Fruit fly (Drosophila melanogaster): ENCODE results near the gene COX6AL2.

Gene COX6AL2

dm6 chr3L:18898086-18898470 lies 15.9 kb downstream of the COX6AL2 start, which contains the start of gene CG3902 (continued):
- TF ChIP-seq cato (GFP tag; optimal IDR thresholded peaks at IDR 0.05; ENCODE audit: borderline replicate concordance) = no peak
- TF ChIP-seq H2.0 (GFP tag; IDR thresholded peaks at IDR 0.05) = no peak
- peak; percentile 65 for TF ChIP-seq lab (GFP tag; optimal IDR thresholded peaks at IDR 0.05)
- no peak for TF ChIP-seq CG6654 (GFP tag; optimal IDR thresholded peaks at IDR 0.05)
- TF ChIP-seq CG12071 (GFP tag; optimal IDR thresholded peaks at IDR 0.05) = peak; percentile 37
- TF ChIP-seq CG3995 (GFP tag; optimal IDR thresholded peaks at IDR 0.05) = no peak
- TF ChIP-seq Blimp-1 (GFP tag; optimal IDR thresholded peaks at IDR 0.05) = no peak
- TF ChIP-seq CG6791 (GFP tag; IDR thresholded peaks at IDR 0.05; ENCODE audit: partially characterized antibody) = peak; percentile 28; the same call in 1 of the 3 replicates
- TF ChIP-seq gce (GFP tag; IDR thresholded peaks at IDR 0.05) = no peak; the same call in 2 of the 3 replicates
- TF ChIP-seq dan (GFP tag; IDR thresholded peaks at IDR 0.05) = no peak
- TF ChIP-seq Meics (GFP tag; optimal IDR thresholded peaks at IDR 0.05) = peak; percentile 46
- no peak for TF ChIP-seq nmo (GFP tag; optimal IDR thresholded peaks at IDR 0.05)
- TF ChIP-seq Atf3 (GFP tag; optimal IDR thresholded peaks at IDR 0.05) = no peak
- TF ChIP-seq sqz (GFP tag; optimal IDR thresholded peaks at IDR 0.05) = no peak
- TF ChIP-seq CG16779 (GFP tag; IDR thresholded peaks at IDR 0.05) = no peak
- no peak for TF ChIP-seq D19A (tag; optimal IDR thresholded peaks at IDR 0.05)
- TF ChIP-seq CG7963 (GFP tag; IDR thresholded peaks at IDR 0.05; ENCODE audit: partially characterized antibody) = peak; percentile 49; the same call in 1 of the 3 replicates
- peak; percentile 92 for TF ChIP-seq Med (GFP tag)
- no peak for TF ChIP-seq CG2199 (GFP tag; IDR thresholded peaks at IDR 0.05)
- TF ChIP-seq exex (tag; optimal IDR thresholded peaks at IDR 0.05) = no peak
- no peak for TF ChIP-seq HLH3B (GFP tag; IDR thresholded peaks at IDR 0.05)
- TF ChIP-seq CG13894 (tag; optimal IDR thresholded peaks at IDR 0.05) = peak; percentile 10
- no peak for TF ChIP-seq TFAM (GFP tag; optimal IDR thresholded peaks at IDR 0.05)
- TF ChIP-seq Hand (GFP tag; optimal IDR thresholded peaks at IDR 0.05) = peak; percentile 49
- TF ChIP-seq wor (GFP tag; IDR thresholded peaks at IDR 0.05) = no peak
- no peak for TF ChIP-seq CG2875 (GFP tag; optimal IDR thresholded peaks at IDR 0.05)
- TF ChIP-seq CG5245 (GFP tag; optimal IDR thresholded peaks at IDR 0.05) = no peak
- no peak for TF ChIP-seq CG11560 (tag; IDR thresholded peaks at IDR 0.05)
- no peak for TF ChIP-seq CG8281 (tag; optimal IDR thresholded peaks at IDR 0.05)
- no peak for TF ChIP-seq CG7556 (GFP tag; optimal IDR thresholded peaks at IDR 0.05)
- TF ChIP-seq unc-4 (GFP tag; IDR thresholded peaks at IDR 0.05; ENCODE audit: partially characterized antibody) = no peak
- no peak for TF ChIP-seq CG6813 (GFP tag; optimal IDR thresholded peaks at IDR 0.05)
- no peak for TF ChIP-seq tin (GFP tag; optimal IDR thresholded peaks at IDR 0.05)
- no peak for TF ChIP-seq Spps (tag; optimal IDR thresholded peaks at IDR 0.05)
- TF ChIP-seq pros (GFP tag; optimal IDR thresholded peaks at IDR 0.05) = no peak
- no peak for TF ChIP-seq C15 (GFP tag; IDR thresholded peaks at IDR 0.05)
- TF ChIP-seq CG17328 (GFP tag; IDR thresholded peaks at IDR 0.05) = no peak
- peak; percentile 28 for TF ChIP-seq CHES-1-like (GFP tag; optimal IDR thresholded peaks at IDR 0.05)
- TF ChIP-seq prd (optimal IDR thresholded peaks at IDR 0.05) = no peak
- no peak for TF ChIP-seq prd (GFP tag; IDR thresholded peaks at IDR 0.05)
- no peak for TF ChIP-seq fd3F (GFP tag; optimal IDR thresholded peaks at IDR 0.05)
- no peak for TF ChIP-seq esg (GFP tag; conservative IDR thresholded peaks at IDR 0.05)
- no peak for TF ChIP-seq repo (GFP tag; optimal IDR thresholded peaks at IDR 0.05)
- TF ChIP-seq CG16863 (GFP tag; optimal IDR thresholded peaks at IDR 0.05) = no peak
- peak; percentile 36; the same call in 1 of the 3 replicates for TF ChIP-seq Dbx (GFP tag; IDR thresholded peaks at IDR 0.05)
- TF ChIP-seq pum (GFP tag; optimal IDR thresholded peaks at IDR 0.05) = no peak
- no peak for TF ChIP-seq disco-r (GFP tag; optimal IDR thresholded peaks at IDR 0.05)
- TF ChIP-seq Sry-β (GFP tag; optimal IDR thresholded peaks at IDR 0.05) = no peak
- no peak for TF ChIP-seq sc (optimal IDR thresholded peaks at IDR 0.05)
- TF ChIP-seq sc (GFP tag; optimal IDR thresholded peaks at IDR 0.05) = no peak
- TF ChIP-seq Dip3 (GFP tag; optimal IDR thresholded peaks at IDR 0.05) = no peak
- no peak for TF ChIP-seq CG10979 (tag; optimal IDR thresholded peaks at IDR 0.05)

All from whole organism, embryonic.